Worm (Caenorhabditis elegans) whole organism, L1 larva: ENCODE data around the gene msp-40.

Experiments used
- C16A3.4 ChIP-seq: fragments of 150-350 bp; optimal IDR thresholded peaks from 2 replicates; lab custom pipeline; 2014; ENCODE audit warnings: missing biosample characterization, missing genetic modification characterization
- C34B4.2 ChIP-seq: sonication (generic microtip); optimal IDR thresholded peaks from 2 replicates; lab custom pipeline; 2017; ENCODE audit warnings: mild to moderate bottlenecking, missing genetic modification characterization, missing compliant biosample characterization
- blmp-1 ChIP-seq: fragments of 150-350 bp; optimal IDR thresholded peaks from 2 replicates; lab custom pipeline; 2014; ENCODE audit warnings: missing biosample characterization, missing genetic modification characterization
- ceh-8 ChIP-seq: fragments of 200-800 bp; sonication (Bioruptor generic); optimal IDR thresholded peaks from 2 replicates; lab custom pipeline; 2018; ENCODE audit warnings: mild to moderate bottlenecking, missing genetic modification characterization, moderate library complexity, missing compliant biosample characterization
- ceh-88 ChIP-seq: fragments of 200-800 bp; sonication (Bioruptor generic); IDR thresholded peaks from 2 replicates; pipeline ENCODE4 v1.3.6; 2022; ENCODE audit warnings: missing genetic modification characterization, missing compliant biosample characterization
- ceh-90 ChIP-seq: sonication (generic microtip); optimal IDR thresholded peaks from 2 replicates; lab custom pipeline; 2016; ENCODE audit warnings: missing genetic modification characterization, missing compliant biosample characterization
- ces-1 ChIP-seq: fragments of 150-350 bp; optimal IDR thresholded peaks from 2 replicates; lab custom pipeline; 2014; ENCODE audit warnings: missing biosample characterization, missing genetic modification reagents, missing genetic modification characterization
- efl-1 ChIP-seq, 4 experiments: fragments of 150-350 bp; optimal IDR thresholded peaks in 3 of 4; peaks in 1 of 4; 1 replicate in 1 of 4; 2 replicates in 3 of 4; lab custom pipeline; 2014; ENCODE audit warnings: missing biosample characterization in 2 of 4, missing genetic modification characterization in 2 of 4, missing genetic modification reagents in 2 of 4
- efl-3 ChIP-seq: fragments of 200-800 bp; sonication (Bioruptor generic); optimal IDR thresholded peaks from 2 replicates; lab custom pipeline; 2018; ENCODE audit warnings: mild to moderate bottlenecking, missing genetic modification characterization, missing compliant biosample characterization
- egl-13 ChIP-seq: sonication (generic microtip); optimal IDR thresholded peaks from 2 replicates; lab custom pipeline; 2016; ENCODE audit warnings: missing genotype, missing genetic modification reagents, missing genetic modification characterization, missing compliant biosample characterization
- elt-3 ChIP-seq, 6 experiments: fragments of 150-350 bp in 1 of 6; sonication (generic microtip); optimal IDR thresholded peaks; 2 replicates each; lab custom pipeline; 2017 to 2018; ENCODE audit warnings: missing biosample characterization in 6 of 6, missing genetic modification characterization in 6 of 6, inconsistent platforms in 1 of 6
- fkh-4 ChIP-seq: sonication (generic microtip); optimal IDR thresholded peaks from 2 replicates; lab custom pipeline; 2016; ENCODE audit warnings: missing compliant biosample characterization, missing genetic modification characterization, borderline replicate concordance
- grh-1 ChIP-seq: fragments of 200-800 bp; sonication (Bioruptor generic); IDR thresholded peaks from 2 replicates; pipeline ENCODE4 v1.3.6; 2022; ENCODE audit warnings: missing genetic modification reagents, missing genetic modification characterization, missing compliant biosample characterization
- hpl-2 ChIP-seq: fragments of 150-350 bp; optimal IDR thresholded peaks from 2 replicates; lab custom pipeline; 2014; ENCODE audit warnings: missing biosample characterization, missing genetic modification reagents, missing genetic modification characterization
- jun-1 ChIP-seq: fragments of 150-350 bp; optimal IDR thresholded peaks from 2 replicates; lab custom pipeline; 2014; ENCODE audit warnings: missing biosample characterization, missing genetic modification reagents, missing genetic modification characterization
- lin-15B ChIP-seq: fragments of 150-350 bp; sonication (generic microtip); optimal IDR thresholded peaks from 3 replicates; lab custom pipeline; 2014; ENCODE audit warnings: missing biosample characterization, missing genetic modification characterization
- mep-1 ChIP-seq: fragments of 150-350 bp; optimal IDR thresholded peaks from 2 replicates; lab custom pipeline; 2014; ENCODE audit warnings: missing biosample characterization, missing genetic modification characterization
- nhr-12 ChIP-seq: sonication (generic microtip); optimal IDR thresholded peaks from 2 replicates; lab custom pipeline; 2017; ENCODE audit warnings: missing biosample characterization, missing genetic modification characterization
- nhr-20 ChIP-seq: sonication (generic microtip); optimal IDR thresholded peaks from 2 replicates; lab custom pipeline; 2016; ENCODE audit warnings: mild to moderate bottlenecking, missing genetic modification characterization, missing compliant biosample characterization
- nhr-76 ChIP-seq: sonication (generic microtip); optimal IDR thresholded peaks from 2 replicates; lab custom pipeline; 2017; ENCODE audit warnings: missing biosample characterization, missing genetic modification characterization
- skn-1 ChIP-seq: fragments of 150-350 bp; optimal IDR thresholded peaks from 2 replicates; lab custom pipeline; 2014; ENCODE audit warnings: missing biosample characterization, missing genetic modification characterization
- snpc-4 ChIP-seq: fragments of 150-350 bp; optimal IDR thresholded peaks from 2 replicates; lab custom pipeline; 2014; ENCODE audit warnings: missing biosample characterization, missing genetic modification characterization
- sox-4 ChIP-seq: sonication (generic microtip); optimal IDR thresholded peaks from 2 replicates; lab custom pipeline; 2016; ENCODE audit warnings: missing genetic modification characterization, missing compliant biosample characterization
- sptf-1 ChIP-seq: fragments of 150-350 bp; optimal IDR thresholded peaks from 2 replicates; lab custom pipeline; 2014; ENCODE audit warnings: missing biosample characterization, missing genetic modification characterization
- swsn-7 ChIP-seq: sonication (generic microtip); optimal IDR thresholded peaks from 2 replicates; lab custom pipeline; 2016; ENCODE audit warnings: missing genetic modification characterization, missing compliant biosample characterization
- zip-4 ChIP-seq: fragments of 200-800 bp; sonication (Bioruptor generic); optimal IDR thresholded peaks from 2 replicates; lab custom pipeline; 2018; ENCODE audit warnings: mild to moderate bottlenecking, missing genetic modification characterization, moderate library complexity, missing compliant biosample characterization

msp-40 gene

ce11 chrII:4867476-4867875 is 42.3 kb downstream of the msp-40 start, which contains the start of gene col-17:
TSS of gene col-17 (minus strand) at chrII:4867576.
- TF ChIP-seq snpc-4 (tag; lab: Kevin White, UChicago) (no peak), ces-1 (no peak), efl-1 (optimal IDR thresholded peaks at IDR 0.05; lab: Kevin White, UChicago) (no peak), efl-1 (GFP tag; optimal IDR thresholded peaks at IDR 0.05 in 1 of 2; lab: Kevin White, UChicago) (peak in 1 of 2 experiments; percentile 21)

- TF ChIP-seq ceh-90 (tag; lab: Kevin White, UChicago) (no peak), ceh-8 (GFP tag; lab: Kevin White, UChicago) (peak; percentile 15), grh-1 (no peak)
Observed at ce11 chrII:4869793-4870343, 44.7 kb downstream of the msp-40 start.

ce11 chrII:4870691-4871090 is 45.5 kb downstream of the msp-40 start, which contains the start of gene col-20:
TSS of gene col-20 (minus strand) at chrII:4870791.
- no peak for TF ChIP-seq hpl-2
- TF ChIP-seq efl-1 (optimal IDR thresholded peaks at IDR 0.05; lab: Kevin White, UChicago), result no peak
- TF ChIP-seq efl-1 (GFP tag; optimal IDR thresholded peaks at IDR 0.05 in 1 of 2; lab: Kevin White, UChicago), result peak in 1 of 2 experiments; percentile 65
- TF ChIP-seq nhr-12, result no peak

ce11 chrII:4871834-4872233 is 46.6 kb downstream of the msp-40 start:
- no peak for TF ChIP-seq hpl-2
- TF ChIP-seq nhr-20 (tag; lab: Kevin White, UChicago), result no peak
- TF ChIP-seq C34B4.2 (tag; lab: Kevin White, UChicago), result no peak
- no peak for TF ChIP-seq sox-4 (tag; lab: Kevin White, UChicago)
- TF ChIP-seq blmp-1 (tag; lab: Kevin White, UChicago), result peak; percentile 67
- no peak for TF ChIP-seq zip-4 (GFP tag; lab: Kevin White, UChicago)
- no peak for TF ChIP-seq nhr-76

ce11 chrII:4873029-4873428 is 47.8 kb downstream of the msp-40 start, which contains the start of gene col-73:
TSS of gene col-73 (minus strand) at chrII:4873129.
- TF ChIP-seq mep-1 (tag; lab: Kevin White, UChicago) (no peak), lin-15B (tag; lab: Kevin White, UChicago) (no peak), ceh-88 (GFP tag; lab: Robert Waterston, UW) (no peak), nhr-20 (tag; lab: Kevin White, UChicago) (no peak), efl-3 (GFP tag; lab: Kevin White, UChicago) (no peak), egl-13 (no peak), fkh-4 (tag; lab: Kevin White, UChicago) (no peak), jun-1 (tag; lab: Kevin White, UChicago) (no peak), sptf-1 (no peak), ces-1 (no peak), C16A3.4 (no peak)
- TF ChIP-seq, all 84 proteins: peak for 0

ce11 chrII:4874335-4874861 is 49.2 kb downstream of the msp-40 start, which contains the start of gene F11G11.15:
TSS of gene F11G11.15 (plus strand) at chrII:4874845.
- TF ChIP-seq skn-1 (tag; lab: Kevin White, UChicago) (no peak), blmp-1 (tag; lab: Kevin White, UChicago) (peak; percentile 77), swsn-7 (tag; lab: Kevin White, UChicago) (no peak), elt-3 (tag; optimal IDR thresholded peaks at IDR 0.05; lab: Kevin White, UChicago) (peak in 1 of 6 experiments; percentile 5)
